Fruit fly (Drosophila melanogaster): ENCODE measurements around the gene Cyp4s3.

The Cyp4s3 gene

dm6 chrX:15162068-15162467, 45.7 kb upstream of the Cyp4s3 start:
- TF ChIP-seq Eip78C (GFP tag) (peak; percentile 67), svp (GFP tag) (peak; percentile 23), CG6163 (GFP tag; IDR thresholded peaks at IDR 0.05) (no peak), CG32006 (GFP tag; optimal IDR thresholded peaks at IDR 0.05) (peak; percentile 39), Hr38 (GFP tag; optimal IDR thresholded peaks at IDR 0.05) (no peak), esn (GFP tag; optimal IDR thresholded peaks at IDR 0.05) (peak; percentile 33)

- TF ChIP-seq Sox14 (GFP tag; optimal IDR thresholded peaks at IDR 0.05), result no peak
- no peak for TF ChIP-seq Blimp-1 (GFP tag; optimal IDR thresholded peaks at IDR 0.05)
- TF ChIP-seq CG1621 (tag; optimal IDR thresholded peaks at IDR 0.05), result no peak
- no peak for TF ChIP-seq svp (GFP tag)
- TF ChIP-seq CG34406 (GFP tag; optimal IDR thresholded peaks at IDR 0.05), result no peak
- TF ChIP-seq net (GFP tag; optimal IDR thresholded peaks at IDR 0.05), result no peak
- TF ChIP-seq Hr39 (GFP tag; optimal IDR thresholded peaks at IDR 0.05), result no peak
- no peak for TF ChIP-seq CG32006 (GFP tag; optimal IDR thresholded peaks at IDR 0.05)
- TF ChIP-seq CG8319 (GFP tag; optimal IDR thresholded peaks at IDR 0.05), result no peak
- no peak for TF ChIP-seq CG6854 (GFP tag; optimal IDR thresholded peaks at IDR 0.05)
- no peak for TF ChIP-seq CG11902 (GFP tag; optimal IDR thresholded peaks at IDR 0.05)
- TF ChIP-seq CG6163 (GFP tag; IDR thresholded peaks at IDR 0.05), result no peak
- TF ChIP-seq cyc (GFP tag; optimal IDR thresholded peaks at IDR 0.05), result no peak
- TF ChIP-seq CG15336 (GFP tag; IDR thresholded peaks at IDR 0.05), result no peak
- no peak for TF ChIP-seq Ets21C (GFP tag; optimal IDR thresholded peaks at IDR 0.05)
- no peak for TF ChIP-seq achi (GFP tag; optimal IDR thresholded peaks at IDR 0.05)
These were observed 40.9 kb upstream of the Cyp4s3 start for dm6 chrX:15157230-15157629.

- TF ChIP-seq CG16779 (tag; optimal IDR thresholded peaks at IDR 0.05) (no peak), fkh (GFP tag; optimal IDR thresholded peaks at IDR 0.05) (no peak), CG6276 (GFP tag; optimal IDR thresholded peaks at IDR 0.05) (peak; percentile 56), CG11902 (GFP tag; optimal IDR thresholded peaks at IDR 0.05) (no peak), salr (GFP tag; optimal IDR thresholded peaks at IDR 0.05) (peak in 1 of 2 experiments; percentile 10), CG15336 (GFP tag; IDR thresholded peaks at IDR 0.05) (peak; percentile 75), CG11294 (GFP tag; IDR thresholded peaks at IDR 0.05) (peak; percentile 25; the same call in 1 of the 2 replicates), CG3032 (tag; optimal IDR thresholded peaks at IDR 0.05) (no peak), CG7368 (GFP tag; optimal IDR thresholded peaks at IDR 0.05) (no peak), CG8632 (GFP tag; optimal IDR thresholded peaks at IDR 0.05) (no peak), pdm3 (GFP tag; optimal IDR thresholded peaks at IDR 0.05) (peak; percentile 12), CG6854 (GFP tag; optimal IDR thresholded peaks at IDR 0.05) (no peak), cyc (GFP tag; optimal IDR thresholded peaks at IDR 0.05) (peak; percentile 22), CG31627 (GFP tag; optimal IDR thresholded peaks at IDR 0.05) (no peak), Met (GFP tag; optimal IDR thresholded peaks at IDR 0.05) (peak; percentile 35), CG1621 (tag; optimal IDR thresholded peaks at IDR 0.05) (no peak), Ets21C (GFP tag; optimal IDR thresholded peaks at IDR 0.05) (no peak), topi (GFP tag; optimal IDR thresholded peaks at IDR 0.05) (peak; percentile 35), Eip78C (GFP tag) (peak; percentile 73), Smox (GFP tag; optimal IDR thresholded peaks at IDR 0.05) (no peak), vri (GFP tag; optimal IDR thresholded peaks at IDR 0.05) (no peak), Sox14 (GFP tag; optimal IDR thresholded peaks at IDR 0.05) (peak; percentile 24), Sox15 (GFP tag; optimal IDR thresholded peaks at IDR 0.05) (no peak), Hr38 (GFP tag; optimal IDR thresholded peaks at IDR 0.05) (no peak), CG6163 (GFP tag; IDR thresholded peaks at IDR 0.05) (0 out of 3 replicates have a peak, but pooled peaks have one; percentile 29), spab (GFP tag; optimal IDR thresholded peaks at IDR 0.05) (no peak), net (GFP tag; optimal IDR thresholded peaks at IDR 0.05) (peak; percentile 7), eg (GFP tag; IDR thresholded peaks at IDR 0.05) (peak; percentile 70), Hr39 (GFP tag; optimal IDR thresholded peaks at IDR 0.05) (no peak), CG10669 (GFP tag; optimal IDR thresholded peaks at IDR 0.05) (no peak), CG34406 (GFP tag; optimal IDR thresholded peaks at IDR 0.05) (peak; percentile 7), Eip93F (GFP tag; optimal IDR thresholded peaks at IDR 0.05) (no peak), lz (GFP tag; optimal IDR thresholded peaks at IDR 0.05) (peak; percentile 5), OdsH (GFP tag; optimal IDR thresholded peaks at IDR 0.05) (peak; percentile 60), Eip75B (GFP tag; optimal IDR thresholded peaks at IDR 0.05) (peak; percentile 48), svp (GFP tag) (peak; percentile 51), CG32006 (GFP tag; optimal IDR thresholded peaks at IDR 0.05) (peak; percentile 77), CG6808 (GFP tag; optimal IDR thresholded peaks at IDR 0.05) (no peak), dsx (GFP tag; optimal IDR thresholded peaks at IDR 0.05; ENCODE audit: poor library complexity, severe bottlenecking) (no peak), fd85E (GFP tag; optimal IDR thresholded peaks at IDR 0.05) (no peak), CG11762 (GFP tag; optimal IDR thresholded peaks at IDR 0.05; ENCODE audit: insufficient read depth) (peak; percentile 1), Gug (GFP tag; IDR thresholded peaks at IDR 0.05) (peak; percentile 53), esn (GFP tag; optimal IDR thresholded peaks at IDR 0.05) (peak; percentile 25)
These were observed 39.9 kb upstream of the Cyp4s3 start for dm6 chrX:15156286-15156685.
